Fruit fly (Drosophila melanogaster): ENCODE data around the gene Pkd2.

Pkd2 gene

DNA sequence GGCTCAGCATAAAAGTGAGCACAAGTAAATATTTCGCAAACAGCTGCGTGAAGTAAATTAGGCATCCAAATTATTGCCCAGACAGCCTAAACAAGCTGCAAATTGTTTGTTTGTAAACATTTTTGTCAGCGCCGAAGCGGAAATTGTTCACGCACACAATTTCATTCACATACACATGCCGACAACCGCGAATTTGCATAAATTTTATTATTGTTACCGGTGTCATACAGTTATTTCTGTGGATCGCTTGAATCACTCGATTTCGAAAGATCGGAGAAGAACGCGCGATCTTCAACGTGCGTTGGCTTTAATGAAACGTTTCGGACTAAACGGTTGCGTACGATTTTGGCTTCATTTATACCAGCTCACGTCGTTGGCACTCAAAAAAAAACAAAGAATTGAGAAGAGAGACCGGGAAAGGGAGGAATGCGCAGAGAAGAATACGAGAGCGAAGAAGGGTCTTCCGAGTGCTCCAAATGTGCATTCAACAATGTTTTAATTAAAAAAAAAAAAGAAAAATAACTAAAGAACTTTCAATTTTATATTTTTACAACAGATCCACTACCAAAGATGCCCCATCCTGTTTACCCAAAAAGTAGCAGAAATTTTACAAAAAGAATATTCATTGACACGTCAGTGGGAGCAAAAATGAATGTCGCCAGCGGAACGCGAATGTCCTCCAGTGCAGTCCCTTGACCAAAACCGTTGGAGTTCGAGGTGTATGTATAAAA lies 25.2 kb downstream of the Pkd2 start, which contains the start of gene vir-1 (continued):
- no peak for TF ChIP-seq CG7372 (GFP tag; IDR thresholded peaks at IDR 0.05)
- no peak for TF ChIP-seq bowl (GFP tag; IDR thresholded peaks at IDR 0.05)
- TF ChIP-seq CG6765 (GFP tag; optimal IDR thresholded peaks at IDR 0.05), result no peak
- TF ChIP-seq slp2 (GFP tag; optimal IDR thresholded peaks at IDR 0.05), result no peak
- no peak for TF ChIP-seq CG14965 (GFP tag; optimal IDR thresholded peaks at IDR 0.05; ENCODE audit: borderline replicate concordance)
- TF ChIP-seq Blimp-1 (GFP tag; optimal IDR thresholded peaks at IDR 0.05), result no peak
- no peak for TF ChIP-seq luna (GFP tag; optimal IDR thresholded peaks at IDR 0.05)
- no peak for TF ChIP-seq CG2712 (tag; optimal IDR thresholded peaks at IDR 0.05)
- no peak for TF ChIP-seq schlank (tag; optimal IDR thresholded peaks at IDR 0.05)
- TF ChIP-seq CkIIα-i1 (GFP tag; IDR thresholded peaks at IDR 0.05), result no peak
- no peak for TF ChIP-seq CG17829 (tag; optimal IDR thresholded peaks at IDR 0.05)
- TF ChIP-seq CG2120 (GFP tag; optimal IDR thresholded peaks at IDR 0.05), result no peak
- TF ChIP-seq ewg (GFP tag; optimal IDR thresholded peaks at IDR 0.05), result no peak
- no peak for TF ChIP-seq CG1233 (GFP tag; optimal IDR thresholded peaks at IDR 0.05)
- no peak for TF ChIP-seq CG10321 (GFP tag; IDR thresholded peaks at IDR 0.05)
- no peak for TF ChIP-seq CG33213 (GFP tag; optimal IDR thresholded peaks at IDR 0.05)
- TF ChIP-seq Myb (GFP tag; optimal IDR thresholded peaks at IDR 0.05), result no peak
- TF ChIP-seq CG6254 (GFP tag; optimal IDR thresholded peaks at IDR 0.05), result no peak
- TF ChIP-seq Poxn (GFP tag; IDR thresholded peaks at IDR 0.05), result no peak
- no peak for TF ChIP-seq wor (GFP tag; IDR thresholded peaks at IDR 0.05)
- no peak for TF ChIP-seq CG8359 (GFP tag; optimal IDR thresholded peaks at IDR 0.05; ENCODE audit: borderline replicate concordance)
- no peak for TF ChIP-seq dysf (GFP tag; IDR thresholded peaks at IDR 0.05)
- 0 out of 2 replicates have a peak, but pooled peaks have one; percentile 13 for TF ChIP-seq Bgb (GFP tag; IDR thresholded peaks at IDR 0.05; ENCODE audit: partially characterized antibody)
- peak; percentile 76 for TF ChIP-seq vvl (GFP tag; IDR thresholded peaks at IDR 0.05)
- no peak for TF ChIP-seq Atf-2 (GFP tag; optimal IDR thresholded peaks at IDR 0.05)
- TF ChIP-seq Max (GFP tag; optimal IDR thresholded peaks at IDR 0.05), result no peak
- no peak for TF ChIP-seq CG18476 (GFP tag; optimal IDR thresholded peaks at IDR 0.05)
- TF ChIP-seq cg (GFP tag; optimal IDR thresholded peaks at IDR 0.05), result no peak
- TF ChIP-seq stwl (tag; optimal IDR thresholded peaks at IDR 0.05), result no peak
- no peak for TF ChIP-seq CG10274 (GFP tag; optimal IDR thresholded peaks at IDR 0.05)
- TF ChIP-seq chn (GFP tag; optimal IDR thresholded peaks at IDR 0.05), result no peak
- TF ChIP-seq CG7745 (tag; optimal IDR thresholded peaks at IDR 0.05), result no peak
- no peak for TF ChIP-seq her (GFP tag; optimal IDR thresholded peaks at IDR 0.05)
- TF ChIP-seq PHDP (tag; optimal IDR thresholded peaks at IDR 0.05), result no peak
- no peak for TF ChIP-seq Abd-B (GFP tag; optimal IDR thresholded peaks at IDR 0.05)
- TF ChIP-seq CG4820 (GFP tag; optimal IDR thresholded peaks at IDR 0.05), result no peak
- no peak for TF ChIP-seq pros (GFP tag; optimal IDR thresholded peaks at IDR 0.05)
- no peak for TF ChIP-seq CG11723 (GFP tag; optimal IDR thresholded peaks at IDR 0.05)
- TF ChIP-seq CG12155 (GFP tag; optimal IDR thresholded peaks at IDR 0.05), result no peak
- TF ChIP-seq fd102C (GFP tag; optimal IDR thresholded peaks at IDR 0.05), result no peak
- no peak for TF ChIP-seq Mrtf (GFP tag; IDR thresholded peaks at IDR 0.05)
- TF ChIP-seq CG4360 (GFP tag; IDR thresholded peaks at IDR 0.05), result no peak
- TF ChIP-seq Six4 (GFP tag; optimal IDR thresholded peaks at IDR 0.05), result no peak
- TF ChIP-seq rib (GFP tag; IDR thresholded peaks at IDR 0.05), result peak; percentile 52
- TF ChIP-seq Deaf1 (tag; optimal IDR thresholded peaks at IDR 0.05), result peak; percentile 13
- peak; percentile 54; the same call in 1 of the 2 replicates for TF ChIP-seq chm (GFP tag; IDR thresholded peaks at IDR 0.05)
- no peak for TF ChIP-seq CG2199 (GFP tag; IDR thresholded peaks at IDR 0.05)
- TF ChIP-seq dan (GFP tag; IDR thresholded peaks at IDR 0.05), result no peak
- peak; percentile 79; the same call in 1 of the 4 replicates for TF ChIP-seq chinmo (GFP tag; IDR thresholded peaks at IDR 0.05; ENCODE audit: partially characterized antibody)
- no peak for TF ChIP-seq maf-S (GFP tag; optimal IDR thresholded peaks at IDR 0.05)

Measured in whole organism, embryonic.